Fruit fly (Drosophila melanogaster) whole organism: ENCODE results near the gene CG15646.

Experiments
- CG8478 ChIP-seq: fragments of >200 bp; optimal IDR thresholded peaks from 2 replicates; lab custom pipeline; 2018; ENCODE audit warnings: inconsistent platforms
- Dll ChIP-seq: fragments of >200 bp; optimal IDR thresholded peaks from 2 replicates; lab custom pipeline; 2017
- EcR ChIP-seq, 2 experiments: fragments of >200 bp; optimal IDR thresholded peaks; 2 replicates each; lab custom pipeline; 2017; ENCODE audit warnings: missing biosample characterization in 2 of 2, missing genetic modification characterization in 2 of 2, missing genetic modification reagents in 2 of 2
- pan ChIP-seq: fragments of >200 bp; optimal IDR thresholded peaks from 2 replicates; lab custom pipeline; 2017
- psq ChIP-seq: fragments of >200 bp; optimal IDR thresholded peaks from 2 replicates; lab custom pipeline; 2017
- usp ChIP-seq: fragments of >200 bp; optimal IDR thresholded peaks from 2 replicates; lab custom pipeline; 2017; ENCODE audit warnings: missing biosample characterization, missing genetic modification characterization, mixed read lengths

The CG15646 gene

DNA sequence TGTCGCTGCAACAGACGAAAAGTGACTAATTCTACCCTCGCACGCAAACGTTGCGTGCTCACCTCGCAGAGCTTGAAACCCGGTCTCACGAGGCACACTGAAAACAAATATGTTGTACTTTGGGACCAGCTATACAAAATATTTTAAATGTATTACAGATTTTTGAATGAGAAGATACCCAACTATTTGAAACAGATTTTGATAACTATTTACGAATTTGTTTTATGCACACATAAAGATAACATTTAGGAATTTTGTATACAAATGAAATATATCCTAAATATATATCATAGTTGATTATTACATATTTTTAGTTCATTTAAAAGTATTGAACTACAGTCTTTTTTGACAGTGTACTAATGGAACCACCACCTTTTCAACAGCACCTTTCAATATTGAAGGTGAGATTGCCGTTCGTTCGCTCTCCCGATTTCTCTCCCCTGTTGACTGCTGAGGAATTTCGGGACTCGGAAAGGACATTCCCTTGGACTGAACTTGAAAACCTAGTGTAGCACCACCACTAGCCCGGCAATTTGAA, at the start of gene CG15646:
Gene CG15646, minus strand, starts transcription at position 4 of the 538 bp plus-strand sequence.
- TF ChIP-seq EcR (GFP tag; optimal IDR thresholded peaks at IDR 0.05; lab: Kevin White, UChicago) (no peak), psq (lab: Kevin White, UChicago) (no peak), Dll (lab: Kevin White, UChicago) (no peak), usp (GFP tag; lab: Kevin White, UChicago) (no peak), pan (lab: Kevin White, UChicago) (no peak), CG8478 (lab: Kevin White, UChicago) (no peak)

DNA sequence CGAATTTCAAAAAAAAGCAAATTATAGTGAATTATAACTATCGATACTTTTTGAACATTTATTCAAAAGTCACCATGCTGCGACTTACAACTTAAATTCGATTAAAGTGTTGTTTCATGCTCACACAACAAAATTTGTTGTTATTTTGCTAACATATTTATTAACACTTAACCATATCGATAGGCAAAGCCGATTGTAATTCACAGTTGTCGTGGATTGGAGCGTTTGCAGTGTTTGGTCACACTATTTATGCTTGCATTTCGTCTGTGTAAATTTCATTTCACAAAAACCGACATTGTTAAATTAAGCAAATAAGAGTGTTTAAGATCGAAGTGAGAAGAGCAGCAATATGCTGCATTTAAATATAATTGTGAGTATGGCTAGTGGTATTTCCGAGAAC, 41.6 kb upstream of the CG15646 start, which contains the start of gene HUWE1:
Gene HUWE1, plus strand, starts transcription at position 220 of the 400 bp plus-strand sequence.
- TF ChIP-seq CG8478 (lab: Kevin White, UChicago) (no peak), Dll (lab: Kevin White, UChicago) (no peak), EcR (GFP tag; optimal IDR thresholded peaks at IDR 0.05; lab: Kevin White, UChicago) (no peak), psq (lab: Kevin White, UChicago) (no peak), usp (GFP tag; lab: Kevin White, UChicago) (no peak), pan (lab: Kevin White, UChicago) (no peak)

DNA sequence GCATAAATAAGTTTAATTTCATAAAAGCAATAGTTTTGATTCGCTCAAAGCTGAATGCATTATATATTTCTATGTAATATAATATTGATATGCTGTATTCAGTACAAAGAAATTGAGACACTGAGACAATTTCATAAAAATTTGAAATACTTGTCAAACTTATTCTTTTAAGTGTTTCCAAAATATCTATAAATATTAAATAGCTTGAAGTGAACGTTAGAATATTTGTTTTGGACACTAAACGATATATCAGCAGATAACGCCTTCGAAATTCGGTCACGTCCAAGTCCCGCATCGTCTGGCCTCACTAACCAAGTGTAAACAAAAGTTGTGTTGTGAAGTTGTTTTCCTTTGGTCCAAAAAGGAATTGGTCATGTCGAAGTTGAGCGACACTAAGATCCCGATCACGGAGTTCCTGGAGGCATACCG, 39.9 kb upstream of the CG15646 start:
- TF ChIP-seq usp (GFP tag; lab: Kevin White, UChicago), result no peak

DNA sequence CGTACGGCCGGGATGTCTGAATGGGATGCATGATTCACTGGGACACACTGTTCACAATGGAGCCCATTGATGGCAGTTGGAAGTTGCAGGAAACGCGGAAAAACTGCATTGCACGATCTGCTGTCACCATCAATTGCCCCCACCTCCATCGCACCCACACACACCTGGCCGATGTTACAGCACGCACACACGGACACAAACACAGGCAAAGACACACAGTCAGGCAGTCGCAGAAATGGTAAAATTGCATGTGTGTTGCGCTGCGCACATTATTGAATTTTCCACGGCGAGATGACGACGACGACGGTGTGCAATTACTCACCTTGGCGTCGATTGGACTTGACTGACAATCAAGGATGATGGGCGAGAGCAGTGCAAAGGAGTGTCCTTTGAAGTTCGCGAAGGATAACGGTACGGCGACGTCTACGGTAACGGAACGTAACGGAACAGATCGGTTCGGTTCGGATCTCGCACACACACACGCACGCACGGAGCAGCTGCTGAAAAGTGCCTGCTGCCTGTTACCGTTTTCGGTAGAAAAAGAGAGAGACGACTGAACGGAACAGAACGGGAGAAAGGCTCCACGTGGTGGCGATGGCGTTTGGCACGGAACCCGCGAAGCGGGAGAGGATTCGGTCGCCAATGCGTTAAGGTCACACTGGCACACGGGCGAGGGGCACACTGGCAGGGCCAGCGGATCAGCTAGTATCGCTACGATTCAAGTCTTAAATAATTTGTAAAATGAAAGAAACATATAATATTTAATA, 39.3 kb upstream of the CG15646 start, which contains the start of the genes CG9281 and CG15601:
Gene CG9281, minus strand, starts transcription at position 556 of the 767 bp plus-strand sequence.
Gene CG15601, plus strand, starts transcription at position 664 of the 767 bp plus-strand sequence.
- TF ChIP-seq psq (lab: Kevin White, UChicago) (no peak), CG8478 (lab: Kevin White, UChicago) (peak; percentile 52)

DNA sequence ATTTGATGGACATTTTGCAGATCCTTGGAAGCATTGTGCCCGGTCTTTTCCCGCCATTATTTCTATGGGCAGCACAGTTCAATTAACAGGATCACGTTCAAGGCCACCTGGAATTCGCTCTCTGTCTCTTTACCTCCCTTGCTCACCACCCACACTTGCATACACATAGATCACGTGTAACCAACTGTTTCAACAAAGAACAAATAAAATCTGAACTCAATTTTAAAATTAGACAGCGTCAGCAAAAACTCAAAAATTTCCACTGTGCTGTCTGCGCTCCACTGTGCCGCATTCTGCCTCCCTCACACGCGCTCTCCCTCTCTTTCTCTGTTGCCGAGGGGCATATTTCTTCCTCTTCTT, 38.8 kb upstream of the CG15646 start:
- TF ChIP-seq EcR (GFP tag; optimal IDR thresholded peaks at IDR 0.05; lab: Kevin White, UChicago) (no peak), pan (lab: Kevin White, UChicago) (no peak), CG8478 (lab: Kevin White, UChicago) (no peak), Dll (lab: Kevin White, UChicago) (no peak), psq (lab: Kevin White, UChicago) (no peak), usp (GFP tag; lab: Kevin White, UChicago) (no peak)

DNA sequence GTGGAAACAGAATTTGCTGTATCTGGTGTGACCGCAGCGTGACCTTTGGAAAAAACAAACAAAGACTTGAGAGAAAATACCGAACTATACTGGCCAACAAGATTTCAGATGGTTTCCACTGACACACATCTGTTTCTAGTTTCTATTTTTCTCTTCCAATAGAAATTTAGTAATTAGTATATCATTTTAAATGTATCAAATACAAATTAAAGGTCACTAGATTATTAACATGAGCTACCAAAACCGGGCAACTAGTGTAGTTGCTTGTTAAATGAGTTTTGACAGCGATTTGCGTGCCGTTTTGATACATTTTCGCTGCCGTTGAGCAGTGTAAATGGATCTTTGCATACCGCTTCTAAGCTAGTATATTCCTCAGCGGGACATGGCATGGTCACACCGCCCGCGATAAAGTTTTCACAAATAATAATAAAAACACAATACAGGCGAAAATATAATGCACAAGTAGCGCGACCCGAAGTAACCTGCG, 32.9 kb upstream of the CG15646 start, which contains the start of the genes Pis and Hap40:
Gene Pis, minus strand, starts transcription at position 51 of the 487 bp plus-strand sequence.
Gene Hap40, plus strand, starts transcription at position 406 of the 487 bp plus-strand sequence.
- no peak for TF ChIP-seq EcR (GFP tag; optimal IDR thresholded peaks at IDR 0.05; lab: Kevin White, UChicago)
- no peak for TF ChIP-seq CG8478 (lab: Kevin White, UChicago)

DNA sequence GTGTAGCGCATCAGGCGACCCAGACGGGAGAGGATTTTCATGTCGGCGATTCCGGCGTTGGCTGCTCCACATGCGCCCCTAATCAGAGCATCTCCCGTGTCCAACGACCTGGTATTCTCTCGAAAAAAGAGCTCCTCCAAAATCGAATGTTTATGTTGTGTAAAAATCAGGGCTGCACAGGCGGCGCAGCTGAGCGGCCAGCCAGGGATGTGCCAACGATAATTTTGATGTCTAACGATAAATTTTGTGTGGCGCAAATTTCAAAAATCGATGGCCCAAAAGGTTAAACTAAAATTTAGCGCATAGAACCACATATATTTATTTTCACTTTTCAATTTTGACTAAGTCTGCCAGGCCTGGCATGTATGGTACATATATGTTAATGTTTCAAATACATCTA, 30.2 kb upstream of the CG15646 start, which contains the start of gene CG9240:
Gene CG9240, minus strand, starts transcription at position 213 of the 400 bp plus-strand sequence.
- no peak for TF ChIP-seq pan (lab: Kevin White, UChicago)
- TF ChIP-seq Dll (lab: Kevin White, UChicago), result no peak
- TF ChIP-seq CG8478 (lab: Kevin White, UChicago), result no peak
- TF ChIP-seq usp (GFP tag; lab: Kevin White, UChicago), result no peak
- TF ChIP-seq EcR (GFP tag; optimal IDR thresholded peaks at IDR 0.05; lab: Kevin White, UChicago), result no peak
- no peak for TF ChIP-seq psq (lab: Kevin White, UChicago)

DNA sequence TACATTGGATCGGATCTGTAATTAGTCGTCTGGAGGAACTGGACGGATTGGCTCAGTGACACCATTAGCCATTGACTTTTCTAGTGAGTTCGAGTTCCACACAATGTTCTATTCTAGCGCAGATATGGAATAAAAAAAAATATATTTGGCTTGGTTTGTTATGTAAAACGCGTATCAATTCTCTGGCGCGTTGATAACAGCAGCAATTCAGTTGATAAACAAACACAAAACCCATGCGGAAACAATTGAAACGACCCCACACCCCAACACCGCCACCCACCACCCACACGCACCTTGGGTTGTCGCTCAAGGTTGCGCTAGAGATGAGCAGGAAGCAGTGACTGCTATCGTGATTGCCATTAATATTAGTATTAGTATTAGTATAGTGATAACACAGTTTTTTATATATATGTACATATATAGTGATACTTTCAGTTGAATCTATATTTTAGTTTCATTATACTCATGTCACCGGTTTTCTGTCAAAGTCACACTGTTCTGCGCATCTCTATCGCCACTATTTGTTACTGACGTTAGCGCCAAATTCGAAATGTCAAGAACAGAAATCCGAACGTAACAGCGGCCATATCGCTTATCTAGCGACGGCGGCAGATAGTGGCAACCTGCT, 26.9 kb upstream of the CG15646 start:
- TF ChIP-seq psq (lab: Kevin White, UChicago) (no peak), usp (GFP tag; lab: Kevin White, UChicago) (no peak), EcR (GFP tag; optimal IDR thresholded peaks at IDR 0.05; lab: Kevin White, UChicago) (no peak), CG8478 (lab: Kevin White, UChicago) (no peak), pan (lab: Kevin White, UChicago) (no peak), Dll (lab: Kevin White, UChicago) (no peak)

DNA sequence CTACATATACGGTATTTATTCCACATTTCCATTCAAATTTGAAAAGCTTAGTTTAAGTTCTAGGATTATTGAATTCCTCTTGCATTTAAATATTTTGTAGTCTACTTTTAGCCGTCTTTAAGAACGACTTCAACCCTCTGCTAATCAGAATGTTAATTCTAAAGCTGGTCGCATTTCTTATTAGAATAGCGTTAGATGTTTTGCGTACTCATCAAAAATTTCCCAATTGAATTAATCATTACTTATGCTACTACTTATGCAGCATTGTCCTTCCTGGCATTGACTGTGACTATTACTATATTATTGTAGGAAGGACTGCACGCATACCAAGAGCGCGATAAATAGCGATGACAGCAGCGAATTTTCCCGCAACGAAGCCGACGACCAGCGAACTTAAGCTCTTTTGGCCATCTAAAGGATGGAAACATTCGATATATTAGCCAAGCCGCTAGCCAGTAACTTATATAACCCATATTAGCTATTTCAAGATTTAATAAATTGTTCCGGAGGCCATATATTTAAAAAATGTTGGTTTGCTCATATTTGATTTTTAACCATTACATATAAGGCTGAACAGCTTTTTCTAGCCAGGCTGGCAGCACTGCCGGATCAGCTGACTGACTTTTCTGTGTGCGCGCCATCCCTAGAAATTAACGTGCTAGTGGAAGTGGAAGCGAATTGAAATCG, 26.2 kb upstream of the CG15646 start, which contains the start of gene CG8128:
Gene CG8128, plus strand, starts transcription at position 641 of the 687 bp plus-strand sequence.
- TF ChIP-seq CG8478 (lab: Kevin White, UChicago) (no peak), EcR (GFP tag; optimal IDR thresholded peaks at IDR 0.05; lab: Kevin White, UChicago) (no peak), psq (lab: Kevin White, UChicago) (no peak), Dll (lab: Kevin White, UChicago) (no peak), pan (lab: Kevin White, UChicago) (no peak), usp (GFP tag; lab: Kevin White, UChicago) (no peak)

DNA sequence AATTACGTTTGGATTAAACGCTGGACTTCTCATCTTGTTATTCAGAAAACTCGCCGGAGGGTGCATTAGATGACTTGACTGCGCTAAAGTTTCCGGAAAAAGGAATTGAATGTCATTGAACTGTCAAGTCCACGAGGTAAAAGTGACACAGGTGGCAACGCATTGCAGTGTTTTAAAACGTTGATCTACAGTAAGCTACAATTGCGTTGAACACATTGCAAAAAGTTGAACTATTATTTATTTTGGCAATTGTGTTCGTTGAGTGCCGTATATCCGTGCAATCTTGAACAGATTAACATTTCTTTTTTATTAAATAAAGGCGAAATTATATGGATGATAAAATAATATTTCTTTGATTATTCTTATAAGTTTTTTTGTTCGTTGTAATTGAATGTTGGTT, 17.9 kb upstream of the CG15646 start, which contains the start of gene CG15599:
Gene CG15599, minus strand, starts transcription at position 101 of the 400 bp plus-strand sequence.
- no peak for TF ChIP-seq usp (GFP tag; lab: Kevin White, UChicago)

DNA sequence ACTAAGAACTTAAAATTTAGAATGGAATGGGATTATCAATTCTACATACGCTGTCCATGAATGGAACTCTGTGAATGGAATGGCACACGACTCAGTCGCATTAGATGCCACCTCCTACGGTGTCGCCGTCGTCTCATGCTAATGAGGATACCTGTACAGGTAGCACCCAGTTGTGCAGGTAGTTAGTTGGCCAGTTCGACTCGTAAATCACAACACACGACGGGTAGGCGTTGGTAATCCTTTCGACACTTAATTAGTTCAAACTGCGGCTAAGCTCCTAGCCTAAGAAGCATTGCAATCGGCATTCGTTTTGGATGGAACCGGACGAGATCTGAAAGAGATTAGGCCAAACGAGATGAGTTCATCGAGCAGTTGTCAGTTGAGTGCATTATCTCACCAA, 13.6 kb upstream of the CG15646 start:
- no peak for TF ChIP-seq CG8478 (lab: Kevin White, UChicago)
- TF ChIP-seq pan (lab: Kevin White, UChicago), result no peak
- TF ChIP-seq psq (lab: Kevin White, UChicago), result no peak
- no peak for TF ChIP-seq Dll (lab: Kevin White, UChicago)
- TF ChIP-seq usp (GFP tag; lab: Kevin White, UChicago), result no peak
- no peak for TF ChIP-seq EcR (GFP tag; optimal IDR thresholded peaks at IDR 0.05; lab: Kevin White, UChicago)
